Worm (Caenorhabditis elegans) whole organism, L1 larva: ENCODE data around the gene C09G5.7.

Experiments
- C16A3.4 ChIP-seq: fragments of 150-350 bp; optimal IDR thresholded peaks from 2 replicates; lab custom pipeline; 2014; ENCODE audit warnings: missing biosample characterization, missing genetic modification characterization
- C34B4.2 ChIP-seq: sonication (generic microtip); optimal IDR thresholded peaks from 2 replicates; lab custom pipeline; 2017; ENCODE audit warnings: mild to moderate bottlenecking, missing genetic modification characterization, missing compliant biosample characterization
- F16B12.6 ChIP-seq: fragments of 150-350 bp; optimal IDR thresholded peaks from 2 replicates; lab custom pipeline; 2014; ENCODE audit warnings: missing biosample characterization, missing genetic modification characterization
- Y116A8C.19 ChIP-seq: sonication (generic microtip); optimal IDR thresholded peaks from 2 replicates; lab custom pipeline; 2016; ENCODE audit warnings: missing compliant biosample characterization, missing genetic modification characterization, borderline replicate concordance
- alr-1 ChIP-seq: fragments of 200-800 bp; sonication (Bioruptor generic); optimal IDR thresholded peaks from 2 replicates; lab custom pipeline; 2018; ENCODE audit warnings: borderline replicate concordance, mild to moderate bottlenecking, missing genetic modification characterization, missing compliant biosample characterization
- aly-2 ChIP-seq: fragments of 150-350 bp; optimal IDR thresholded peaks from 2 replicates; lab custom pipeline; 2014; ENCODE audit warnings: missing biosample characterization, missing genetic modification characterization
- blmp-1 ChIP-seq: fragments of 150-350 bp; optimal IDR thresholded peaks from 2 replicates; lab custom pipeline; 2014; ENCODE audit warnings: missing biosample characterization, missing genetic modification characterization
- ceh-82 ChIP-seq, 3 experiments: fragments of 150-350 bp in 1 of 3; sonication (generic microtip) in 2 of 3; optimal IDR thresholded peaks; 2 replicates each; lab custom pipeline; 2014 to 2017; ENCODE audit warnings: missing biosample characterization in 3 of 3, missing genetic modification characterization in 3 of 3
- efl-1 ChIP-seq, 4 experiments: fragments of 150-350 bp; optimal IDR thresholded peaks in 3 of 4; peaks in 1 of 4; 1 replicate in 1 of 4; 2 replicates in 3 of 4; lab custom pipeline; 2014; ENCODE audit warnings: missing biosample characterization in 2 of 4, missing genetic modification characterization in 2 of 4, missing genetic modification reagents in 2 of 4
- egl-27 ChIP-seq, 2 experiments: fragments of 150-350 bp in 1 of 2; sonication (generic microtip); optimal IDR thresholded peaks; 3 replicates each; lab custom pipeline; 2017 to 2018; ENCODE audit warnings: missing biosample characterization in 2 of 2, missing genetic modification characterization in 2 of 2, missing genetic modification reagents in 2 of 2
- ets-5 ChIP-seq: fragments of 200-800 bp; sonication (Bioruptor generic); IDR thresholded peaks from 2 replicates; pipeline ENCODE4 v1.3.6; 2022; ENCODE audit warnings: missing genetic modification characterization, missing compliant biosample characterization
- fkh-10 ChIP-seq: sonication (generic microtip); optimal IDR thresholded peaks from 2 replicates; lab custom pipeline; 2017; ENCODE audit warnings: missing biosample characterization, missing genetic modification reagents, missing genetic modification characterization
- fkh-8 ChIP-seq: sonication (generic microtip); optimal IDR thresholded peaks from 2 replicates; lab custom pipeline; 2016; ENCODE audit warnings: mild to moderate bottlenecking, missing genetic modification characterization, missing compliant biosample characterization
- fos-1 ChIP-seq: fragments of 150-350 bp; optimal IDR thresholded peaks from 2 replicates; lab custom pipeline; 2014; ENCODE audit warnings: missing biosample characterization, missing genetic modification characterization
- hlh-17 ChIP-seq: fragments of 200-800 bp; sonication (Bioruptor generic); optimal IDR thresholded peaks from 2 replicates; lab custom pipeline; 2018; ENCODE audit warnings: missing genetic modification characterization, mild to moderate bottlenecking, missing compliant biosample characterization, moderate library complexity, borderline replicate concordance
- hpl-2 ChIP-seq: fragments of 150-350 bp; optimal IDR thresholded peaks from 2 replicates; lab custom pipeline; 2014; ENCODE audit warnings: missing biosample characterization, missing genetic modification reagents, missing genetic modification characterization
- jun-1 ChIP-seq: fragments of 150-350 bp; optimal IDR thresholded peaks from 2 replicates; lab custom pipeline; 2014; ENCODE audit warnings: missing biosample characterization, missing genetic modification reagents, missing genetic modification characterization
- lin-13 ChIP-seq: fragments of 150-350 bp; optimal IDR thresholded peaks from 2 replicates; lab custom pipeline; 2014; ENCODE audit warnings: missing biosample characterization, missing genetic modification reagents, missing genetic modification characterization
- lin-15B ChIP-seq: fragments of 150-350 bp; sonication (generic microtip); optimal IDR thresholded peaks from 3 replicates; lab custom pipeline; 2014; ENCODE audit warnings: missing biosample characterization, missing genetic modification characterization
- lin-39 ChIP-seq: fragments of 150-350 bp; optimal IDR thresholded peaks from 2 replicates; lab custom pipeline; 2014; ENCODE audit warnings: missing biosample characterization, missing genetic modification reagents, missing genetic modification characterization
- mef-2 ChIP-seq: fragments of 150-350 bp; optimal IDR thresholded peaks from 2 replicates; lab custom pipeline; 2014; ENCODE audit warnings: missing biosample characterization, missing genetic modification characterization
- nhr-12 ChIP-seq: sonication (generic microtip); optimal IDR thresholded peaks from 2 replicates; lab custom pipeline; 2017; ENCODE audit warnings: missing biosample characterization, missing genetic modification characterization
- nhr-237 ChIP-seq: fragments of 150-350 bp; optimal IDR thresholded peaks from 2 replicates; lab custom pipeline; 2014; ENCODE audit warnings: missing biosample characterization, missing genetic modification characterization
- nhr-28 ChIP-seq: fragments of 150-350 bp; optimal IDR thresholded peaks from 2 replicates; lab custom pipeline; 2014; ENCODE audit warnings: missing biosample characterization, missing genetic modification characterization
- nhr-90 ChIP-seq: sonication (generic microtip); optimal IDR thresholded peaks from 2 replicates; lab custom pipeline; 2016; ENCODE audit warnings: mild to moderate bottlenecking, missing genetic modification characterization, missing compliant biosample characterization; ENCODE audit not compliant: poor library complexity
- pqm-1 ChIP-seq: sonication (generic microtip); optimal IDR thresholded peaks from 3 replicates; lab custom pipeline; 2017; ENCODE audit warnings: missing biosample characterization, missing genetic modification characterization
- skn-1 ChIP-seq: fragments of 150-350 bp; optimal IDR thresholded peaks from 2 replicates; lab custom pipeline; 2014; ENCODE audit warnings: missing biosample characterization, missing genetic modification characterization
- snpc-4 ChIP-seq: fragments of 150-350 bp; optimal IDR thresholded peaks from 2 replicates; lab custom pipeline; 2014; ENCODE audit warnings: missing biosample characterization, missing genetic modification characterization
- unc-130 ChIP-seq: fragments of 150-350 bp; optimal IDR thresholded peaks from 2 replicates; lab custom pipeline; 2017; ENCODE audit warnings: missing biosample characterization, missing genetic modification characterization, inconsistent platforms
- unc-62 ChIP-seq: fragments of 150-350 bp; optimal IDR thresholded peaks from 2 replicates; lab custom pipeline; 2014; ENCODE audit warnings: missing biosample characterization, missing genetic modification reagents, missing genetic modification characterization
- unc-86 ChIP-seq: sonication (generic microtip); optimal IDR thresholded peaks from 2 replicates; lab custom pipeline; 2016; ENCODE audit warnings: missing genetic modification characterization, missing compliant biosample characterization

The C09G5.7 gene

ce11 chrII:10706901-10707300 lies 7.8 kb upstream of the C09G5.7 start, which contains the start of gene col-80:
TSS of gene col-80 (plus strand) at chrII:10707201.
- no peak for TF ChIP-seq pqm-1 (tag; lab: Kevin White, UChicago)
- TF ChIP-seq efl-1 (optimal IDR thresholded peaks at IDR 0.05; lab: Kevin White, UChicago): no peak
- TF ChIP-seq efl-1 (GFP tag; optimal IDR thresholded peaks at IDR 0.05 in 1 of 2; lab: Kevin White, UChicago): peak in 1 of 2 experiments; percentile 69
- TF ChIP-seq C16A3.4 (tag; lab: Kevin White, UChicago): no peak

ce11 chrII:10707439-10708096 lies 7.1 kb upstream of the C09G5.7 start:
- TF ChIP-seq Y116A8C.19 (tag; lab: Kevin White, UChicago): no peak
- no peak for TF ChIP-seq unc-62 (GFP tag; lab: Kevin White, UChicago)
- TF ChIP-seq aly-2 (tag; lab: Kevin White, UChicago): no peak
- no peak for TF ChIP-seq hpl-2 (GFP tag; lab: Kevin White, UChicago)
- TF ChIP-seq ceh-82 (tag; optimal IDR thresholded peaks at IDR 0.05; lab: Kevin White, UChicago): no peak

ce11 chrII:10708660-10709059 lies 6.0 kb upstream of the C09G5.7 start, which contains the start of gene bli-1:
TSS of gene bli-1 (plus strand) at chrII:10708960.
- TF ChIP-seq fkh-10 (no peak), hlh-17 (GFP tag; lab: Kevin White, UChicago) (no peak), C34B4.2 (tag; lab: Kevin White, UChicago) (no peak)
- TF ChIP-seq, all 84 proteins: peak for 0

ce11 chrII:10717124-10717523 lies 2.4 kb downstream of the C09G5.7 start, which contains the start of gene C09G5.13:
TSS of gene C09G5.13 (plus strand) at chrII:10717424.
- TF ChIP-seq alr-1 (tag; lab: Kevin White, UChicago) (no peak), lin-15B (no peak), unc-86 (no peak), efl-1 (optimal IDR thresholded peaks at IDR 0.05; lab: Kevin White, UChicago) (no peak), efl-1 (GFP tag; optimal IDR thresholded peaks at IDR 0.05 in 1 of 2; lab: Kevin White, UChicago) (peak in 1 of 2 experiments; percentile 31), lin-13 (GFP tag; lab: Kevin White, UChicago) (no peak), nhr-237 (tag; lab: Kevin White, UChicago) (no peak)

ce11 chrII:10719931-10720330 lies 5.2 kb downstream of the C09G5.7 start, which contains the start of gene mks-5:
TSS of gene mks-5 (plus strand) at chrII:10720231.
- TF ChIP-seq fkh-8 (tag; lab: Kevin White, UChicago) (peak; percentile 66), egl-27 (tag; optimal IDR thresholded peaks at IDR 0.05; lab: Kevin White, UChicago) (no peak), skn-1 (tag; lab: Kevin White, UChicago) (no peak), lin-39 (no peak), mef-2 (no peak)

- TF ChIP-seq fkh-8 (tag; lab: Kevin White, UChicago) (no peak), blmp-1 (tag; lab: Kevin White, UChicago) (no peak), C34B4.2 (tag; lab: Kevin White, UChicago) (no peak), nhr-90 (tag; lab: Kevin White, UChicago) (no peak), lin-15B (no peak), snpc-4 (tag; lab: Kevin White, UChicago) (no peak), nhr-28 (tag; lab: Kevin White, UChicago) (no peak), nhr-12 (tag; lab: Kevin White, UChicago) (no peak), lin-13 (GFP tag; lab: Kevin White, UChicago) (no peak), ceh-82 (tag; optimal IDR thresholded peaks at IDR 0.05; lab: Kevin White, UChicago) (no peak), fos-1 (tag; lab: Kevin White, UChicago) (no peak), unc-130 (tag; lab: Kevin White, UChicago) (no peak), jun-1 (tag; lab: Kevin White, UChicago) (no peak), hlh-17 (GFP tag; lab: Kevin White, UChicago) (no peak), lin-39 (no peak), mef-2 (no peak), ets-5 (GFP tag; lab: Robert Waterston, UW) (no peak), F16B12.6 (tag; lab: Kevin White, UChicago) (no peak)
Measured at ce11 chrII:10723069-10723468, 8.4 kb downstream of the C09G5.7 start, which contains the start of gene C09G5.14. TSS of gene C09G5.14 (minus strand) at chrII:10723169.
